Worm (Caenorhabditis elegans) whole organism, midembryonic: Measurements from ENCODE around the gene spn-4.

ENCODE experiments used
- T22C8.4 ChIP-seq: fragments of 200-800 bp; sonication (Bioruptor generic); IDR thresholded peaks from 2 replicates; pipeline ENCODE4 v1.3.6; 2022; ENCODE audit warnings: missing genetic modification characterization, missing compliant biosample characterization
- cog-1 ChIP-seq: sonication (generic microtip); optimal IDR thresholded peaks from 2 replicates; lab custom pipeline; 2016; ENCODE audit warnings: missing genetic modification characterization, missing compliant biosample characterization
- flt-1 ChIP-seq: fragments of 200-800 bp; sonication (Bioruptor generic); IDR thresholded peaks from 2 replicates; pipeline ENCODE4 v1.3.6; 2022; ENCODE audit warnings: missing genetic modification characterization, missing compliant biosample characterization
- klf-2 ChIP-seq: fragments of 200-800 bp; sonication (Bioruptor generic); conservative IDR thresholded peaks from 2 replicates; pipeline ENCODE4 v1.3.6; 2022; ENCODE audit warnings: missing genetic modification reagents, missing genetic modification characterization, missing compliant biosample characterization
- med-1 ChIP-seq: sonication (generic microtip); optimal IDR thresholded peaks from 2 replicates; lab custom pipeline; 2017; ENCODE audit warnings: missing genetic modification characterization, mild to moderate bottlenecking, missing compliant biosample characterization, antibody characterized with exemption, missing genetic modification reagents; ENCODE audit not compliant: insufficient read depth
- ref-1 ChIP-seq: fragments of 200-800 bp; sonication (Bioruptor generic); conservative IDR thresholded peaks from 2 replicates; pipeline ENCODE4 v1.3.6; 2022; ENCODE audit warnings: missing genetic modification reagents, missing genetic modification characterization, missing compliant biosample characterization
- tab-1 ChIP-seq: fragments of 200-800 bp; sonication (Bioruptor generic); IDR thresholded peaks from 2 replicates; pipeline ENCODE4 v1.3.6; 2022; ENCODE audit warnings: missing genetic modification characterization, missing compliant biosample characterization
- ztf-23 ChIP-seq: fragments of 200-800 bp; sonication (Bioruptor generic); IDR thresholded peaks from 2 replicates; pipeline ENCODE4 v1.3.6; 2022; ENCODE audit warnings: missing genetic modification reagents, missing genetic modification characterization, missing compliant biosample characterization
- ztf-29 ChIP-seq: fragments of 200-800 bp; sonication (Bioruptor generic); IDR thresholded peaks from 2 replicates; pipeline ENCODE4 v1.3.6; 2022; ENCODE audit warnings: missing genetic modification reagents, missing genetic modification characterization, missing compliant biosample characterization

The spn-4 gene

ce11 chrV:6744774-6745173, 39.9 kb downstream of the spn-4 start, which contains the start of gene T25F10.3:
T25F10.3 (plus strand) TSS chrV:6745081.
- TF ChIP-seq ref-1 (GFP tag; lab: Robert Waterston, UW): no peak
- TF ChIP-seq flt-1 (GFP tag; lab: Robert Waterston, UW): no peak
- TF ChIP-seq med-1 (GFP tag; lab: Kevin White, UChicago): no peak
- TF ChIP-seq klf-2: no peak
- no peak for TF ChIP-seq ztf-23 (GFP tag; lab: Robert Waterston, UW)
- TF ChIP-seq cog-1 (tag; lab: Kevin White, UChicago): no peak
- no peak for TF ChIP-seq tab-1 (GFP tag; lab: Robert Waterston, UW)

DNA sequence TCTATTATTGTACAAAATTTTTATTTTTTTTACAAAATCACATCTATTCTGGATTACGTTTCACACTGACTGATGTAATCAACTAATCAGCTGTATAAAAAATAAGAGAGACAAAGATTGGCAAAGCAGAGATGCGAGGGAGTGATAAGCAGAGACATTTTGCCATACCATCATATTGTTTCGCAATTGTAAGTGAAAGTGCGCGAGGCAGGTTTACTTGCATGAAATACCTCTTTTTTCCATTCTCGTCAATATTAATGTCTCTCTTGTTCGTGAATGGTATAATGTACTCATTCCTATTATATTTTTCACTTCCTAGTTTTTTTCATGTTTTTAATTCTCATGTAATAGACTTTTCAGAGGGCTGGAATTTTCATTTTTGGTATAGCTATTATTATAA, 47.8 kb downstream of the spn-4 start:
- TF ChIP-seq T22C8.4 (GFP tag; lab: Robert Waterston, UW) (no peak), flt-1 (GFP tag; lab: Robert Waterston, UW) (no peak), klf-2 (no peak), ztf-23 (GFP tag; lab: Robert Waterston, UW) (no peak), med-1 (GFP tag; lab: Kevin White, UChicago) (no peak), tab-1 (GFP tag; lab: Robert Waterston, UW) (no peak), ref-1 (GFP tag; lab: Robert Waterston, UW) (no peak), cog-1 (tag; lab: Kevin White, UChicago) (no peak), ztf-29 (GFP tag; lab: Robert Waterston, UW) (no peak)

ce11 chrV:6736108-6736507, 48.6 kb downstream of the spn-4 start:
- no peak for TF ChIP-seq ztf-23 (GFP tag; lab: Robert Waterston, UW)
- TF ChIP-seq klf-2: no peak
- no peak for TF ChIP-seq tab-1 (GFP tag; lab: Robert Waterston, UW)
- TF ChIP-seq ref-1 (GFP tag; lab: Robert Waterston, UW): no peak
- no peak for TF ChIP-seq flt-1 (GFP tag; lab: Robert Waterston, UW)
- TF ChIP-seq med-1 (GFP tag; lab: Kevin White, UChicago): no peak
- no peak for TF ChIP-seq ztf-29 (GFP tag; lab: Robert Waterston, UW)
- no peak for TF ChIP-seq T22C8.4 (GFP tag; lab: Robert Waterston, UW)
- TF ChIP-seq cog-1 (tag; lab: Kevin White, UChicago): no peak
